Fruit fly (Drosophila melanogaster) whole organism, embryonic: ENCODE results near the gene dor.

Source experiments
- Bdp1 ChIP-seq: fragments of 200-800 bp; sonication (Bioruptor generic); optimal IDR thresholded peaks from 3 replicates; lab custom pipeline; 2016; ENCODE audit warnings: missing biosample characterization, missing genetic modification characterization
- Bgb ChIP-seq: fragments of 200-800 bp; sonication (Bioruptor generic); IDR thresholded peaks from 2 replicates; pipeline ENCODE4 v1.3.6; 2022; ENCODE audit warnings: missing biosample characterization, missing genetic modification characterization; ENCODE audit not compliant: partially characterized antibody
- Bteb2 ChIP-seq: fragments of 200-800 bp; sonication (Bioruptor generic); optimal IDR thresholded peaks from 2 replicates; lab custom pipeline; 2016; ENCODE audit warnings: missing biosample characterization, missing genetic modification characterization
- CG10462 ChIP-seq: fragments of 200-800 bp; sonication (Bioruptor generic); optimal IDR thresholded peaks from 2 replicates; lab custom pipeline; 2016; ENCODE audit warnings: missing biosample characterization, missing genetic modification characterization
- CG12391 ChIP-seq: fragments of 200-800 bp; sonication (Bioruptor generic); optimal IDR thresholded peaks from 3 replicates; lab custom pipeline; 2018; ENCODE audit warnings: missing biosample characterization, mild to moderate bottlenecking, missing genetic modification characterization, moderate library complexity
- CG12942 ChIP-seq: fragments of 200-800 bp; sonication (Bioruptor generic); optimal IDR thresholded peaks from 3 replicates; lab custom pipeline; 2016; ENCODE audit warnings: missing biosample characterization, missing genetic modification characterization
- CG14014 ChIP-seq: fragments of 200-800 bp; sonication (Bioruptor generic); IDR thresholded peaks from 2 replicates; pipeline ENCODE4 v1.3.6; 2022; ENCODE audit warnings: missing biosample characterization, missing genetic modification characterization
- CG15011 ChIP-seq: fragments of 200-800 bp; sonication (Bioruptor generic); optimal IDR thresholded peaks from 3 replicates; lab custom pipeline; 2018; ENCODE audit warnings: missing biosample characterization, mild to moderate bottlenecking, missing genetic modification characterization
- CG15073 ChIP-seq: fragments of 200-800 bp; sonication (Bioruptor generic); optimal IDR thresholded peaks from 2 replicates; lab custom pipeline; 2016; ENCODE audit warnings: missing biosample characterization, missing genetic modification characterization
- CG17802 ChIP-seq: fragments of 200-800 bp; sonication (Bioruptor generic); optimal IDR thresholded peaks from 2 replicates; lab custom pipeline; 2018; ENCODE audit warnings: missing biosample characterization, mild to moderate bottlenecking, missing genetic modification characterization, moderate library complexity
- CG18599 ChIP-seq: fragments of 200-800 bp; sonication (Bioruptor generic); optimal IDR thresholded peaks from 3 replicates; lab custom pipeline; 2017; ENCODE audit warnings: missing biosample characterization, missing genetic modification characterization, mild to moderate bottlenecking, moderate library complexity, missing genetic modification reagents
- CG2120 ChIP-seq: fragments of 200-800 bp; sonication (Bioruptor generic); optimal IDR thresholded peaks from 3 replicates; lab custom pipeline; 2016; ENCODE audit warnings: missing biosample characterization, missing genetic modification characterization
- CG2875 ChIP-seq: fragments of 200-800 bp; sonication (Bioruptor generic); optimal IDR thresholded peaks from 2 replicates; lab custom pipeline; 2017; ENCODE audit warnings: missing biosample characterization, mild to moderate bottlenecking, missing genetic modification characterization, missing genetic modification reagents
- CG3281 ChIP-seq: fragments of 200-800 bp; sonication (Bioruptor generic); optimal IDR thresholded peaks from 3 replicates; lab custom pipeline; 2017; ENCODE audit warnings: missing biosample characterization, mild to moderate bottlenecking, missing genetic modification characterization
- CG3847 ChIP-seq: fragments of 200-800 bp; sonication (Bioruptor generic); IDR thresholded peaks from 2 replicates; pipeline ENCODE4 v1.3.6; 2022; ENCODE audit warnings: missing biosample characterization, missing genetic modification characterization
- CG4820 ChIP-seq: fragments of 200-800 bp; sonication (Bioruptor generic); optimal IDR thresholded peaks from 3 replicates; lab custom pipeline; 2016; ENCODE audit warnings: missing biosample characterization, missing genetic modification characterization
- CG6254 ChIP-seq: fragments of 200-800 bp; sonication (Bioruptor generic); optimal IDR thresholded peaks from 3 replicates; lab custom pipeline; 2017; ENCODE audit warnings: mild to moderate bottlenecking, missing biosample characterization, missing genetic modification reagents, missing genetic modification characterization
- CG6272 ChIP-seq: fragments of 200-800 bp; sonication (Bioruptor generic); IDR thresholded peaks from 2 replicates; pipeline ENCODE4 v1.3.6; 2022; ENCODE audit warnings: missing biosample characterization, missing genetic modification characterization
- CG7745 ChIP-seq: fragments of 200-800 bp; sonication (Bioruptor generic); optimal IDR thresholded peaks from 2 replicates; lab custom pipeline; 2018; ENCODE audit warnings: missing biosample characterization, mild to moderate bottlenecking, missing genetic modification characterization, moderate library complexity
- D19B ChIP-seq: fragments of 200-800 bp; sonication (Bioruptor generic); optimal IDR thresholded peaks from 2 replicates; lab custom pipeline; 2017; ENCODE audit warnings: missing biosample characterization, mild to moderate bottlenecking, missing genetic modification characterization
- Deaf1 ChIP-seq: fragments of 200-800 bp; optimal IDR thresholded peaks from 3 replicates; lab custom pipeline; 2019; ENCODE audit warnings: missing biosample characterization, mild to moderate bottlenecking, missing genetic modification characterization, moderate library complexity
- Dek ChIP-seq: fragments of 200-800 bp; sonication (Bioruptor generic); optimal IDR thresholded peaks from 3 replicates; lab custom pipeline; 2019; ENCODE audit warnings: missing biosample characterization, mild to moderate bottlenecking, missing genetic modification characterization, moderate library complexity
- Doc2 ChIP-seq: fragments of 200-800 bp; sonication (Bioruptor generic); IDR thresholded peaks from 2 replicates; pipeline ENCODE4 v1.3.6; 2022; ENCODE audit warnings: missing biosample characterization, missing genetic modification characterization
- HmgD ChIP-seq: fragments of 200-800 bp; sonication (Bioruptor generic); optimal IDR thresholded peaks from 3 replicates; lab custom pipeline; 2016; ENCODE audit warnings: missing biosample characterization, missing genetic modification characterization
- MESR4 ChIP-seq: fragments of 200-800 bp; sonication (Bioruptor generic); optimal IDR thresholded peaks from 2 replicates; lab custom pipeline; 2018; ENCODE audit warnings: missing biosample characterization, mild to moderate bottlenecking, missing genetic modification characterization, moderate library complexity
- Mes4 ChIP-seq: fragments of 200-800 bp; sonication (Bioruptor generic); optimal IDR thresholded peaks from 2 replicates; lab custom pipeline; 2016; ENCODE audit warnings: missing biosample characterization, missing genetic modification characterization
- NK7.1 ChIP-seq: fragments of 200-800 bp; sonication (Bioruptor generic); optimal IDR thresholded peaks from 3 replicates; lab custom pipeline; 2016; ENCODE audit warnings: missing biosample characterization, missing genetic modification characterization
- Nf-YB ChIP-seq: fragments of 200-800 bp; sonication (Bioruptor generic); optimal IDR thresholded peaks from 3 replicates; lab custom pipeline; 2019; ENCODE audit warnings: missing biosample characterization, mild to moderate bottlenecking, missing genetic modification characterization, moderate library complexity
- NfI ChIP-seq: fragments of 200-800 bp; sonication (Bioruptor generic); optimal IDR thresholded peaks from 3 replicates; lab custom pipeline; 2018; ENCODE audit warnings: missing biosample characterization, mild to moderate bottlenecking, missing genetic modification characterization, moderate library complexity
- Rfx ChIP-seq: fragments of 200-800 bp; sonication (Bioruptor generic); IDR thresholded peaks from 2 replicates; pipeline ENCODE4 v1.3.6; 2022; ENCODE audit warnings: missing biosample characterization, missing genetic modification characterization
- Tbp ChIP-seq: fragments of >200 bp; optimal IDR thresholded peaks from 2 replicates; lab custom pipeline; 2018; ENCODE audit warnings: missing biosample characterization, missing genetic modification characterization
- ara ChIP-seq: fragments of 200-800 bp; sonication (Bioruptor generic); IDR thresholded peaks from 2 replicates; pipeline ENCODE4 v1.3.6; 2022; ENCODE audit warnings: missing biosample characterization, missing genetic modification characterization
- chif ChIP-seq, 2 experiments: fragments of 200-800 bp; sonication (Bioruptor generic); optimal IDR thresholded peaks; 3 replicates each; lab custom pipeline; 2016; ENCODE audit warnings: missing biosample characterization in 2 of 2, missing genetic modification characterization in 2 of 2
- dmrt99B ChIP-seq: fragments of 200-800 bp; sonication (Bioruptor generic); optimal IDR thresholded peaks from 2 replicates; lab custom pipeline; 2018; ENCODE audit warnings: missing biosample characterization, mild to moderate bottlenecking, missing genetic modification characterization, moderate library complexity
- fd102C ChIP-seq: fragments of 200-800 bp; sonication (Bioruptor generic); optimal IDR thresholded peaks from 2 replicates; lab custom pipeline; 2018; ENCODE audit warnings: missing biosample characterization, mild to moderate bottlenecking, missing genetic modification characterization, moderate library complexity
- hth ChIP-seq: fragments of >200 bp; optimal IDR thresholded peaks from 2 replicates; lab custom pipeline; 2017; ENCODE audit warnings: inconsistent platforms
- ind ChIP-seq: fragments of 200-800 bp; sonication (Bioruptor generic); optimal IDR thresholded peaks from 3 replicates; lab custom pipeline; 2016; ENCODE audit warnings: missing biosample characterization, missing genetic modification characterization
- lov ChIP-seq, 2 experiments: fragments of 200-800 bp in 1 of 2; fragments of >200 bp in 1 of 2; sonication (Bioruptor generic) in 1 of 2; IDR thresholded peaks in 1 of 2; optimal IDR thresholded peaks in 1 of 2; 2 replicates in 1 of 2; 3 replicates in 1 of 2; pipeline versions ENCODE4 v1.3.6 to Lab custom; 2017 to 2022; ENCODE audit warnings: missing biosample characterization in 1 of 2, missing genetic modification characterization in 1 of 2
- nerfin-1 ChIP-seq: fragments of 200-800 bp; sonication (Bioruptor generic); optimal IDR thresholded peaks from 3 replicates; lab custom pipeline; 2019; ENCODE audit warnings: missing biosample characterization, mild to moderate bottlenecking, missing genetic modification characterization, moderate library complexity
- rib ChIP-seq: fragments of 200-800 bp; sonication (Bioruptor generic); IDR thresholded peaks from 2 replicates; pipeline ENCODE4 v1.3.6; 2022; ENCODE audit warnings: missing biosample characterization, missing genetic modification characterization
- sna ChIP-seq: fragments of 200-800 bp; sonication (Bioruptor generic); IDR thresholded peaks from 2 replicates; pipeline ENCODE4 v1.3.6; 2022; ENCODE audit warnings: missing biosample characterization, missing genetic modification characterization; ENCODE audit not compliant: partially characterized antibody
- sob ChIP-seq: fragments of 200-800 bp; sonication (Bioruptor generic); IDR thresholded peaks from 2 replicates; pipeline ENCODE4 v1.3.6; 2022; ENCODE audit warnings: missing biosample characterization, missing genetic modification characterization
- tin ChIP-seq: fragments of 200-800 bp; sonication (Bioruptor generic); optimal IDR thresholded peaks from 3 replicates; lab custom pipeline; 2016; ENCODE audit warnings: missing biosample characterization, missing genetic modification characterization
- trh ChIP-seq: fragments of 200-800 bp; sonication (Bioruptor generic); optimal IDR thresholded peaks from 2 replicates; lab custom pipeline; 2016; ENCODE audit warnings: missing biosample characterization, missing genetic modification characterization
- twi ChIP-seq: fragments of 200-800 bp; optimal IDR thresholded peaks from 2 replicates; lab custom pipeline; 2019; ENCODE audit warnings: missing biosample characterization, mild to moderate bottlenecking, missing genetic modification characterization, moderate library complexity
- z ChIP-seq: fragments of 200-800 bp; sonication (Bioruptor generic); IDR thresholded peaks from 3 replicates; pipeline ENCODE4 v1.3.6; 2022; ENCODE audit warnings: missing biosample characterization, missing genetic modification characterization
- zen ChIP-seq: fragments of 200-800 bp; sonication (Bioruptor generic); optimal IDR thresholded peaks from 3 replicates; lab custom pipeline; 2018; ENCODE audit warnings: missing biosample characterization, mild to moderate bottlenecking, missing genetic modification characterization, moderate library complexity
- zfh1 ChIP-seq: fragments of 200-800 bp; sonication (Bioruptor generic); IDR thresholded peaks from 3 replicates; pipeline ENCODE4 v1.3.6; 2022; ENCODE audit warnings: missing biosample characterization, missing genetic modification characterization

Gene dor

DNA sequence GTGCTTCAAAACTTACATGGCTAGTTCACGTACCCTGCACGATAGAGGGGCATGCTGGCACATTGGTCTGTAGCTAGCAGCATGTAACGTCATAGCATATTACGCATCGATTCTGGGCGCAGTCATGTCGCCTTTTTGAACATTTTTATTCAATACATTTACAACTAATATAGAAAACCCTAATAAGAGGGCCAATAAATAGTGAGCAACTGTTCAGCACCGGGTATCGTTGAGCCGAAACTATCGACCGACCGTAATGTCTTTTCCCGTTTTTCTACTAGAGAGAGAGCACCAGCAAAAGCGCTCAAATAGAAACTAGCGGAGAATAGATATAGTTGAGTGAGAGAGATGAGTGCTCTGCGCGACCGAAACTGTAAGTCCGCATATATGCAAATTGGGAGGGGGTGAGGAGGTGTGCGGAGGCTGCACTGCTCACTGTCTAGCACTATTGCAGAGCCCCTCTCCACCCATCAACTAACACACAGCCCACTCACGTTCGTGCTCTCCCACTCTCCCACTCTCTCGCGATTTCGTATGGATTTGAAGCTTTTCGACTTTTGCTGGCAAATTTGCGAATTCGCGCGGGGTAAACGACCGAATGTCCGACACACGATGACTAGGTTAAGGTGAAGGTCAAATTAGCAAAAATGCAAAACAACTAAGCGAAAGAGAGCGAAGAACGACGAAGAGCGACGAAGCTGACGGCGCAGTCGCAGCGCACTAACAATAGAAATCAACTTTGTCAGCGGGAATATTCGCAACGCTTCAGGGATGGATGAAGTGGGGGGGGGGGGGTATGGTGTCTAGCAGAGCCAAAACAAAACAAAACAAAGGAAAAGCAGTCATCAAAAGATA, 45.9 kb upstream of the dor start (continued):
- TF ChIP-seq CG4820 (GFP tag; lab: Kevin White, UChicago): peak; percentile 65
- peak; percentile 42 for TF ChIP-seq CG2875 (GFP tag; lab: Kevin White, UChicago)
- peak; percentile 14 for TF ChIP-seq CG15011 (GFP tag; lab: Kevin White, UChicago)
- TF ChIP-seq NfI (GFP tag; lab: Kevin White, UChicago): peak; percentile 73
- TF ChIP-seq Rfx (GFP tag; lab: Robert Waterston, UW): peak; percentile 91
- TF ChIP-seq CG18599 (GFP tag; lab: Kevin White, UChicago): peak; percentile 81
- peak; percentile 41 for TF ChIP-seq Deaf1 (tag; lab: Kevin White, UChicago)
- no peak for TF ChIP-seq CG6254 (GFP tag; lab: Kevin White, UChicago)
- TF ChIP-seq CG17802 (tag; lab: Kevin White, UChicago): peak; percentile 21
- peak; percentile 69 for TF ChIP-seq Dek (tag; lab: Kevin White, UChicago)
- peak; percentile 96 for TF ChIP-seq z (GFP tag; lab: Robert Waterston, UW)
- TF ChIP-seq CG12391 (tag; lab: Kevin White, UChicago): peak; percentile 70
- no peak for TF ChIP-seq CG7745
- TF ChIP-seq Mes4 (GFP tag; lab: Kevin White, UChicago): peak; percentile 73
- TF ChIP-seq CG2120 (GFP tag; lab: Kevin White, UChicago): peak; percentile 95
- peak; percentile 74 for TF ChIP-seq Bteb2
- no peak for TF ChIP-seq fd102C
- TF ChIP-seq Tbp (GFP tag; lab: Kevin White, UChicago): no peak
- peak; percentile 74 to 84 for TF ChIP-seq chif (GFP tag; optimal IDR thresholded peaks at IDR 0.05; lab: Kevin White, UChicago)
- no peak for TF ChIP-seq CG15073 (GFP tag; lab: Kevin White, UChicago)
- TF ChIP-seq CG3847 (GFP tag; lab: Robert Waterston, UW): peak; percentile 82
- no peak for TF ChIP-seq lov (optimal IDR thresholded peaks at IDR 0.05; lab: Kevin White, UChicago)
- TF ChIP-seq lov (GFP tag; IDR thresholded peaks at IDR 0.05; lab: Robert Waterston, UW): no peak
- TF ChIP-seq ara (GFP tag; lab: Robert Waterston, UW): peak; percentile 72
- TF ChIP-seq trh: peak; percentile 44
- peak; percentile 65 for TF ChIP-seq NK7.1 (GFP tag; lab: Kevin White, UChicago)
- peak; percentile 26 for TF ChIP-seq nerfin-1
- peak; percentile 17 for TF ChIP-seq zen (tag; lab: Kevin White, UChicago)
- TF ChIP-seq Bdp1: peak; percentile 46
- TF ChIP-seq sob (GFP tag; lab: Robert Waterston, UW): peak; percentile 88
- peak; percentile 82 for TF ChIP-seq CG6272
- TF ChIP-seq tin (GFP tag; lab: Kevin White, UChicago): peak; percentile 71
- TF ChIP-seq CG10462 (GFP tag; lab: Kevin White, UChicago): peak; percentile 40
- TF ChIP-seq HmgD (GFP tag; lab: Kevin White, UChicago): peak; percentile 52
- TF ChIP-seq twi (tag; lab: Kevin White, UChicago): peak; percentile 23
- TF ChIP-seq rib (GFP tag; lab: Robert Waterston, UW): no peak
- TF ChIP-seq ind (GFP tag; lab: Kevin White, UChicago): peak; percentile 85
- TF ChIP-seq sna (GFP tag; lab: Robert Waterston, UW): no peak
- TF ChIP-seq D19B (GFP tag; lab: Kevin White, UChicago): peak; percentile 99
- no peak; the same call in 1 of the 2 replicates for TF ChIP-seq Bgb (GFP tag; lab: Robert Waterston, UW)
- peak; percentile 73 for TF ChIP-seq zfh1
- TF ChIP-seq Doc2 (GFP tag; lab: Robert Waterston, UW): peak; percentile 63; the same call in 1 of the 2 replicates
- TF ChIP-seq hth (lab: Kevin White, UChicago): no peak
- TF ChIP-seq CG14014: peak; percentile 82
- TF ChIP-seq MESR4 (GFP tag; lab: Kevin White, UChicago): no peak
- TF ChIP-seq CG3281: peak; percentile 81
- peak; percentile 75 for TF ChIP-seq CG12942 (GFP tag; lab: Kevin White, UChicago)
- TF ChIP-seq Nf-YB (GFP tag; lab: Kevin White, UChicago): peak; percentile 32
- TF ChIP-seq dmrt99B: peak; percentile 85
